Worm (Caenorhabditis elegans) whole organism, L3 larva: ENCODE data around the gene bmk-1.

Source experiments
- R02D3.7 ChIP-seq: fragments of 150-350 bp; optimal IDR thresholded peaks from 2 replicates; lab custom pipeline; 2014; ENCODE audit warnings: missing biosample characterization, missing genetic modification characterization
- ZK546.5 ChIP-seq: sonication (generic microtip); optimal IDR thresholded peaks from 2 replicates; lab custom pipeline; 2017; ENCODE audit warnings: missing biosample characterization, missing genetic modification characterization
- ceh-28 ChIP-seq: fragments of 150-350 bp; optimal IDR thresholded peaks from 2 replicates; lab custom pipeline; 2014; ENCODE audit warnings: missing biosample characterization, missing genetic modification reagents, missing genetic modification characterization
- daf-12 ChIP-seq: fragments of 150-350 bp; optimal IDR thresholded peaks from 2 replicates; lab custom pipeline; 2014; ENCODE audit warnings: missing biosample characterization, missing genetic modification reagents, missing genetic modification characterization
- egl-27 ChIP-seq: sonication (generic microtip); optimal IDR thresholded peaks from 4 replicates; lab custom pipeline; 2017; ENCODE audit warnings: missing biosample characterization, missing genetic modification reagents, missing genetic modification characterization
- elt-3 ChIP-seq, 3 experiments: fragments of 150-350 bp in 1 of 3; sonication (generic microtip) in 2 of 3; optimal IDR thresholded peaks; 2 replicates in 2 of 3; 4 replicates in 1 of 3; lab custom pipeline; 2014 to 2017; ENCODE audit warnings: missing biosample characterization in 3 of 3, missing genetic modification characterization in 3 of 3
- eor-1 ChIP-seq, 2 experiments: fragments of 150-350 bp; optimal IDR thresholded peaks; 2 replicates each; lab custom pipeline; 2014 to 2018; ENCODE audit warnings: missing biosample characterization in 2 of 2, missing genetic modification characterization in 2 of 2
- fkh-10 ChIP-seq: sonication (generic microtip); optimal IDR thresholded peaks from 2 replicates; lab custom pipeline; 2017; ENCODE audit warnings: missing biosample characterization, missing genetic modification reagents, missing genetic modification characterization
- fkh-2 ChIP-seq: fragments of 150-350 bp; optimal IDR thresholded peaks from 2 replicates; lab custom pipeline; 2014; ENCODE audit warnings: missing biosample characterization, missing genetic modification reagents, missing genetic modification characterization
- fos-1 ChIP-seq: fragments of 150-350 bp; optimal IDR thresholded peaks from 2 replicates; lab custom pipeline; 2014; ENCODE audit warnings: missing biosample characterization, missing genetic modification characterization
- hmg-11 ChIP-seq: sonication (generic microtip); optimal IDR thresholded peaks from 2 replicates; lab custom pipeline; 2016; ENCODE audit warnings: missing genetic modification characterization, missing compliant biosample characterization
- jun-1 ChIP-seq: fragments of 150-350 bp; optimal IDR thresholded peaks from 2 replicates; lab custom pipeline; 2014; ENCODE audit warnings: missing biosample characterization, missing genetic modification reagents, missing genetic modification characterization
- lin-15B ChIP-seq: fragments of 150-350 bp; optimal IDR thresholded peaks from 2 replicates; lab custom pipeline; 2014; ENCODE audit warnings: missing biosample characterization, missing genetic modification characterization
- lin-39 ChIP-seq: fragments of 150-350 bp; optimal IDR thresholded peaks from 2 replicates; lab custom pipeline; 2018; ENCODE audit warnings: missing biosample characterization, missing genetic modification reagents, missing genetic modification characterization
- lsy-12 ChIP-seq: sonication (generic microtip); optimal IDR thresholded peaks from 2 replicates; lab custom pipeline; 2016; ENCODE audit warnings: mild to moderate bottlenecking, missing genetic modification characterization, missing compliant biosample characterization
- mdl-1 ChIP-seq: fragments of 150-350 bp; optimal IDR thresholded peaks from 2 replicates; lab custom pipeline; 2014; ENCODE audit warnings: missing biosample characterization, missing genetic modification characterization
- mml-1 ChIP-seq: fragments of 150-350 bp; sonication (generic microtip); optimal IDR thresholded peaks from 3 replicates; lab custom pipeline; 2014; ENCODE audit warnings: missing biosample characterization, missing genetic modification characterization
- nfya-1 ChIP-seq: sonication (generic microtip); optimal IDR thresholded peaks from 2 replicates; lab custom pipeline; 2017; ENCODE audit warnings: missing genetic modification characterization, mild to moderate bottlenecking, missing compliant biosample characterization, antibody characterized with exemption, moderate library complexity; ENCODE audit not compliant: insufficient read depth
- nhr-23 ChIP-seq: fragments of 150-350 bp; optimal IDR thresholded peaks from 2 replicates; lab custom pipeline; 2014; ENCODE audit warnings: missing biosample characterization, missing genetic modification reagents, missing genetic modification characterization
- nhr-237 ChIP-seq: fragments of 150-350 bp; optimal IDR thresholded peaks from 2 replicates; lab custom pipeline; 2014; ENCODE audit warnings: missing biosample characterization, missing genetic modification characterization
- nhr-25 ChIP-seq: sonication (generic microtip); optimal IDR thresholded peaks from 2 replicates; lab custom pipeline; 2017; ENCODE audit warnings: missing biosample characterization, missing genetic modification characterization
- nhr-43 ChIP-seq: sonication (generic microtip); optimal IDR thresholded peaks from 2 replicates; lab custom pipeline; 2016; ENCODE audit warnings: mild to moderate bottlenecking, missing genetic modification characterization, missing compliant biosample characterization; ENCODE audit not compliant: poor library complexity, severe bottlenecking
- nhr-77 ChIP-seq: fragments of 150-350 bp; optimal IDR thresholded peaks from 2 replicates; lab custom pipeline; 2014; ENCODE audit warnings: missing biosample characterization, missing genetic modification characterization
- pha-4 ChIP-seq: fragments of 150-350 bp; optimal IDR thresholded peaks from 2 replicates; lab custom pipeline; 2014; ENCODE audit warnings: missing biosample characterization, missing genetic modification reagents, missing genetic modification characterization
- pqm-1 ChIP-seq: fragments of 150-350 bp; optimal IDR thresholded peaks from 2 replicates; lab custom pipeline; 2017; ENCODE audit warnings: missing biosample characterization, missing genetic modification characterization, inconsistent platforms
- sea-2 ChIP-seq: fragments of 150-350 bp; sonication (generic microtip); optimal IDR thresholded peaks from 4 replicates; lab custom pipeline; 2014; ENCODE audit warnings: missing biosample characterization, missing genetic modification reagents, missing genetic modification characterization
- snpc-4 ChIP-seq: fragments of 150-350 bp; optimal IDR thresholded peaks from 2 replicates; lab custom pipeline; 2014; ENCODE audit warnings: missing biosample characterization, missing genetic modification characterization
- tbx-2 ChIP-seq: sonication (generic microtip); optimal IDR thresholded peaks from 2 replicates; lab custom pipeline; 2016; ENCODE audit warnings: mild to moderate bottlenecking, missing genetic modification characterization, missing compliant biosample characterization
- unc-62 ChIP-seq: fragments of 150-350 bp; sonication (generic microtip); optimal IDR thresholded peaks from 4 replicates; lab custom pipeline; 2014; ENCODE audit warnings: missing biosample characterization, missing genetic modification reagents, missing genetic modification characterization
- ztf-11 ChIP-seq: fragments of 150-350 bp; optimal IDR thresholded peaks from 2 replicates; lab custom pipeline; 2014; ENCODE audit warnings: missing biosample characterization, missing genetic modification characterization
- ztf-4 ChIP-seq: fragments of 150-350 bp; optimal IDR thresholded peaks from 2 replicates; lab custom pipeline; 2014; ENCODE audit warnings: missing biosample characterization, missing genetic modification characterization

Gene bmk-1

DNA sequence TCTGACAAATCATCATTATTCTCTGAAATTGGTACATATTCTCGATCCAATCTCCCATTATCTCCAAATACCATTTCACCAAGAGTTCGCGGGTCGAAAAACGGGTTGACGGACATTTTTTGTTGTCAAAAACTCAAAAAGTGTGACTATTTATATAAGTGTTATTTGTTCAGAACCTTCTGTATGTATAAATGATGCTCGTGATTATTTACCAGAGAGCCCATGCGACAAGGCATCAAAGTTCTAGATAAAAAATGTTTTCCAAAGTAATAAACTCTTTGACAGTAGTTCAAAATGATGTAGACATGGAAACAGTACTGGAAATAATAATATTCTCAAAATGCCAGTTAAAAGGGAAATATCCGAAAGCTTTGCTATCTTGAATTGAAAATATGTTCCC is 5.9 kb upstream of the bmk-1 start:
- TF ChIP-seq pha-4 (peak; percentile 64), lsy-12 (tag; lab: Kevin White, UChicago) (no peak)

DNA sequence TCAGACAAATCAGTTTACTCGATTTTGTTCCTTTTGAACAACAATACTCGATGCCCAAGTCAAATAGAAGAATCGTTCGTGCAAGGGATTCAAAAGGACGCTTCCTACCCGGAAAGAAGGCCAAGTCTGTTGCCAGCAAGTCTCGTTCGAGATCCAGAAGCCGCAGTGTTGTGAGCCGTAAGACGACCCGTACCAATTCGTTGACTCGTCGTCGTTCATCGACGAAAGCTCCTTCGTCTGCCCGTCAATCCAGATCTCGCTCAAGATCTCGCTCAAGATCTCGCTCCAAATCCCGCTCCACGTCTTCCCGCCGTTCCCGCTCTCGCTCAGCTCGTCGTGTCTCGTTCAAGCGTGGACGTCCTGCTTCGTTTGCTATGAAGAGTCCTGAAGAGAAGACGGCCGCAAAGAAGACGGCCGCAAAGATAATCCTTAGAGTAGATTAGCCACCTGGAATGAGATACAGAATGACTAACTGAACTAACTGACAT is 3.9 kb upstream of the bmk-1 start, which contains the start of gene F08H9.2:
Gene F08H9.2 (plus strand): TSS at position 51 of the 488 bp plus-strand sequence.
- TF ChIP-seq nhr-237 (tag; lab: Kevin White, UChicago) (no peak), hmg-11 (tag; lab: Kevin White, UChicago) (no peak), mml-1 (no peak), R02D3.7 (tag; lab: Kevin White, UChicago) (no peak), unc-62 (GFP tag; lab: Kevin White, UChicago) (no peak)

DNA sequence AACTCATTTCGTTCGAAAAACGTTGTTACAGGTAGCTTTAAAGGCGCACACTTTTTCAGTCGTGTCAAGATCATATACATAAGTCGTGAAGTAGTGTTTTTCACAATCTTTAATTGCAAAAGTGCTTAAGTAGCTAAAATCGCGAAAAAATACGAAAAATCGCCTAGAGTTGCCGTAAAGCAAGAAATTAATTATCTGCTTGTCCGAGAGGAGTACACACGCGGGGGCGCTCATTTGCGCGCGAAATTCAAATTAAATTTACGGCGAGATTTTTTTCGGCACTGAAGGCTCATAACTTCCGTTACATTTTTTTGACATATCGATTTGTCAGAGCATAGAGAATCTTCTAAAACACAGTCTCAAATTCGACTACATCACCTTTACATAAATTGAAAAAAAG is 3.3 kb upstream of the bmk-1 start:
- no peak for TF ChIP-seq lin-39
- TF ChIP-seq mdl-1 (tag; lab: Kevin White, UChicago), result no peak
- TF ChIP-seq lsy-12 (tag; lab: Kevin White, UChicago), result no peak
- TF ChIP-seq nhr-25 (tag; lab: Kevin White, UChicago), result no peak
- TF ChIP-seq ceh-28 (tag; lab: Kevin White, UChicago), result no peak
- TF ChIP-seq pha-4, result no peak
- no peak for TF ChIP-seq nhr-43 (tag; lab: Kevin White, UChicago)
- TF ChIP-seq fos-1 (tag; lab: Kevin White, UChicago), result no peak
- no peak for TF ChIP-seq fkh-10 (GFP tag; lab: Kevin White, UChicago)
- TF ChIP-seq nhr-77 (tag; lab: Kevin White, UChicago), result no peak
- TF ChIP-seq ZK546.5 (tag; lab: Kevin White, UChicago), result no peak
- no peak for TF ChIP-seq nfya-1 (tag; lab: Kevin White, UChicago)
- TF ChIP-seq lin-15B (tag; lab: Kevin White, UChicago), result no peak
- no peak for TF ChIP-seq jun-1 (tag; lab: Kevin White, UChicago)
- no peak for TF ChIP-seq egl-27 (tag; lab: Kevin White, UChicago)
- TF ChIP-seq pqm-1 (tag; lab: Kevin White, UChicago), result no peak
- TF ChIP-seq R02D3.7 (tag; lab: Kevin White, UChicago), result no peak
- no peak for TF ChIP-seq hmg-11 (tag; lab: Kevin White, UChicago)
- TF ChIP-seq, all 47 proteins: peak for 0

DNA sequence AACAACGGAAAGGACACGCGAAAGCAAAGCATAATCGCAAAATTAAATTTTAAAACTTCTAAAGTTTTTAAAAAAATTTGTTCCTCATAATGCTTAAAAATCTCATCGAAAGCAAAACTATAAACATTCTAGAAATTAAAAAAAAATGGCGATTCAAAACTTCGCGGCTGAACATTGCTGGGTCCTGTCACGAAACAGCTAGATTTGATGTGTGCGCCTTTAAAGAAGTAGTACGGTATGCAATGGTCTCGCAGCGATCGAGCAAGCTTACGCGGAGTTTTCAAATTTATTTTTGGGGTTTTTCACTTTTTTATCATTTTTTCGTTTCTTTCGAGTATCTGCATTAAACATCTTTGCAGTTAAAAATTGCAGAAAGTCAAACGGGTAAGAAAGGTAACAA is 286 bp upstream of the bmk-1 start, which contains the start of gene coh-3:
Gene coh-3 (plus strand): TSS at position 353 of the 400 bp plus-strand sequence.
- TF ChIP-seq elt-3 (tag; optimal IDR thresholded peaks at IDR 0.05; lab: Kevin White, UChicago), result no peak
- no peak for TF ChIP-seq ztf-4 (tag; lab: Kevin White, UChicago)
- no peak for TF ChIP-seq egl-27 (tag; lab: Kevin White, UChicago)
- no peak for TF ChIP-seq sea-2 (GFP tag; lab: Kevin White, UChicago)

DNA sequence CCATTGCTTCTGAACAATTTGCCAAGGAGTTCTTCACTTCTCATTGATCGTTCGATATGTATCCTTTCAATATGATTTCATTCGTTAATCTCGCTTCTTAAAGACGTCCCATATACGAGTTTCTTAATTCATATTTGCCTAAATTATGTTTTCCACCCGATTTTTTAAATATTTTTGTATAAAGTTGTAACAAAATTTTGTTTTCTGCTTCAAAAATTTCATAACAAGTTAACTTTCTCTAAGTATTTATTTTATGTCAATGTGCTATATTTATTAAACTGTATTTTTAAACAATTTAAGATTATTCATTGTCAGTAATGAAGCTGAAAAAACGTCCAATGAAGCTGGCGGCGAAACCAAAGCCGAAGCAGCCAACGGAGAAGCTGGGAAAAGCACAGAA is 7.4 kb downstream of the bmk-1 start, which contains the start of gene F23B12.7:
Gene F23B12.7 (plus strand): TSS at position 301 of the 400 bp plus-strand sequence.
- TF ChIP-seq ceh-28 (tag; lab: Kevin White, UChicago) (no peak), tbx-2 (tag; lab: Kevin White, UChicago) (no peak), eor-1 (tag; optimal IDR thresholded peaks at IDR 0.05; lab: Kevin White, UChicago) (no peak), mdl-1 (tag; lab: Kevin White, UChicago) (no peak), nhr-77 (tag; lab: Kevin White, UChicago) (no peak), fkh-2 (tag; lab: Kevin White, UChicago) (no peak), fkh-10 (GFP tag; lab: Kevin White, UChicago) (no peak), nhr-25 (tag; lab: Kevin White, UChicago) (no peak), fos-1 (tag; lab: Kevin White, UChicago) (no peak), nhr-237 (tag; lab: Kevin White, UChicago) (no peak), pqm-1 (tag; lab: Kevin White, UChicago) (no peak), ztf-11 (no peak), snpc-4 (no peak), nhr-23 (no peak), daf-12 (tag; lab: Kevin White, UChicago) (no peak), elt-3 (tag; optimal IDR thresholded peaks at IDR 0.05; lab: Kevin White, UChicago) (no peak)
